In genomic region chrV:5233777-5234176, ce11 we compare ENCODE assay signal across 4 worm cellular contexts.
A peak's percentile ranks its signal among the peaks of the same experiment; 100 is the strongest.
TF ChIP-seq lines count a peak whose summit lies in the region.

TSS of gene cest-32 (minus strand) at chrV:5233891.

TF ChIP-seq in whole organism, L1 larva, 84 proteins besides CTCF, POLR2A, EP300 and RAD21:
- no peak for TF ChIP-seq unc-86 (tag; optimal IDR thresholded peaks at IDR 0.05; lab: Kevin White, UChicago)
- peak; percentile 25 for TF ChIP-seq nhr-71 (tag; optimal IDR thresholded peaks at IDR 0.05; lab: Kevin White, UChicago)
- peak in 1 of 2 experiments; percentile 7 for TF ChIP-seq lin-35 (GFP tag; optimal IDR thresholded peaks at IDR 0.05; lab: Kevin White, UChicago)
- TF ChIP-seq zip-4 (GFP tag; optimal IDR thresholded peaks at IDR 0.05; lab: Kevin White, UChicago), result peak; percentile 46

TF ChIP-seq in whole organism, L3 larva, 47 proteins besides CTCF, POLR2A, EP300 and RAD21:
- no peak for TF ChIP-seq nhr-23 (tag; optimal IDR thresholded peaks at IDR 0.05; lab: Kevin White, UChicago)
- TF ChIP-seq pha-4 (tag; optimal IDR thresholded peaks at IDR 0.05; lab: Kevin White, UChicago), result peak; percentile 12

TF ChIP-seq in whole organism, L4 larva, 104 proteins besides CTCF, POLR2A, EP300 and RAD21:
- TF ChIP-seq nhr-11 (tag; optimal IDR thresholded peaks at IDR 0.05; lab: Kevin White, UChicago) (no peak), dve-1 (tag; optimal IDR thresholded peaks at IDR 0.05; lab: Kevin White, UChicago; ENCODE audit: insufficient read depth) (peak; percentile 2)

TF ChIP-seq in whole organism, young adult, 124 proteins besides CTCF, POLR2A, EP300 and RAD21:
- TF ChIP-seq F49E8.2 (tag; optimal IDR thresholded peaks at IDR 0.05; lab: Kevin White, UChicago; ENCODE audit: insufficient read depth) (no peak), hsf-1 (GFP tag; IDR thresholded peaks at IDR 0.05; lab: Robert Waterston, UW) (no peak), cebp-1 (GFP tag; IDR thresholded peaks at IDR 0.05; lab: Robert Waterston, UW) (peak; percentile 81), cebp-1 (tag; optimal IDR thresholded peaks at IDR 0.05; lab: Kevin White, UChicago) (peak; percentile 96), Y95B8A.8 (GFP tag; IDR thresholded peaks at IDR 0.05; lab: Robert Waterston, UW) (no peak)
TF ChIP-seq in whole organism, young adult: peak in this region for 1.
